Fruit fly (Drosophila melanogaster): Measurements from ENCODE around the gene Ipk2.

The Ipk2 gene

DNA sequence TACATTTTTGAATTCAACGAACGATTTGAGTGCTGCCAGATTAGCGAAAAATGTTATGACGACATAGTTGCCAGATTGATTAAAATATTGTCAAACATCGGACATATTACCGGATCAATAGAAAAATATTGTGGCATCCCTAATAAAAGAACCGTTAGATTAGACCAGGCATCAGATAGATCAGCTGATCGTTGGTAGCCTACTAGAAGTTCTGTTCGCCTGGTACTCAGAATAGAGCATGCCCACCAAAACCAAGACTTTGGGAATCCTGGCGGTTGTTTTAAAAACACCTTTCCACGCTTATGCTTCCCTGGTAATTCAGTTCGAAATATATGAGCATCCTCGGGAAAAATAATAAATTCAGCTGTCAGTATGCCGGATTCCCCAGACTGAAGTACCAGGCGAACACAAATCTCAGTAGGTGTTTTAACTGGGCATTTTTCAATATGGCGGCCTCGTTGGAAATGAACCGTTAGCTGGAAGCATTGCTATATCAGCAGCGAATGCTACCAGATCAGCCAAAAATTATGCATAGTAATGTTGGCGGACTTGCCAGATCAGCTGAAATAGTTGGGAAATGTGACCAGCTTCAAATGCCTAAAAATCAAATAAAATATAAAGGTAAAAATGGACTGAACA, 33.4 kb downstream of the Ipk2 start (continued):
- TF ChIP-seq CG9727 (GFP tag; optimal IDR thresholded peaks at IDR 0.05) (peak; percentile 13), kni (GFP tag; optimal IDR thresholded peaks at IDR 0.05) (peak; percentile 100), Scr (GFP tag; IDR thresholded peaks at IDR 0.05; ENCODE audit: partially characterized antibody) (peak; percentile 63), pho (GFP tag; optimal IDR thresholded peaks at IDR 0.05) (peak; percentile 54), tna (GFP tag; IDR thresholded peaks at IDR 0.05; ENCODE audit: partially characterized antibody) (0 out of 2 replicates have a peak, but pooled peaks have one; percentile 56), Stat92E (GFP tag; optimal IDR thresholded peaks at IDR 0.05) (peak in 1 of 3 experiments; percentile 97), dm (GFP tag; optimal IDR thresholded peaks at IDR 0.05) (peak; percentile 63), sna (GFP tag; IDR thresholded peaks at IDR 0.05; ENCODE audit: partially characterized antibody) (peak; percentile 54; the same call in 1 of the 2 replicates), CG14860 (GFP tag; IDR thresholded peaks at IDR 0.05; ENCODE audit: partially characterized antibody) (peak; percentile 62; the same call in 2 of the 3 replicates), amos (GFP tag; IDR thresholded peaks at IDR 0.05; ENCODE audit: partially characterized antibody) (peak; percentile 36), Pdp1 (GFP tag; optimal IDR thresholded peaks at IDR 0.05) (peak in 1 of 2 experiments; percentile 8), CG6254 (GFP tag; optimal IDR thresholded peaks at IDR 0.05) (peak; percentile 1), Dref (GFP tag; IDR thresholded peaks at IDR 0.05) (peak; percentile 38; the same call in 1 of the 2 replicates), CG9876 (GFP tag; optimal IDR thresholded peaks at IDR 0.05) (no peak), CG14965 (GFP tag; optimal IDR thresholded peaks at IDR 0.05; ENCODE audit: borderline replicate concordance) (no peak), jumu (GFP tag; optimal IDR thresholded peaks at IDR 0.05) (peak; percentile 3), Gug (GFP tag; IDR thresholded peaks at IDR 0.05) (0 out of 4 replicates have a peak, but pooled peaks have one; percentile 7), Hr51 (GFP tag; optimal IDR thresholded peaks at IDR 0.05) (no peak), Nf-YC (tag; optimal IDR thresholded peaks at IDR 0.05) (peak; percentile 56), fd3F (GFP tag; optimal IDR thresholded peaks at IDR 0.05) (no peak), tap (tag; optimal IDR thresholded peaks at IDR 0.05) (peak; percentile 23), ase (GFP tag; IDR thresholded peaks at IDR 0.05) (0 out of 3 replicates have a peak, but pooled peaks have one; percentile 36), cg (GFP tag; optimal IDR thresholded peaks at IDR 0.05) (peak; percentile 21), pros (GFP tag; optimal IDR thresholded peaks at IDR 0.05) (peak; percentile 93), CG8290 (GFP tag; optimal IDR thresholded peaks at IDR 0.05) (peak; percentile 92), CG8290 (tag; optimal IDR thresholded peaks at IDR 0.05) (peak; percentile 76 to 92), dpn (GFP tag; optimal IDR thresholded peaks at IDR 0.05) (peak in 1 of 2 experiments; percentile 2), Deaf1 (tag; optimal IDR thresholded peaks at IDR 0.05) (peak; percentile 26), sd (tag; optimal IDR thresholded peaks at IDR 0.05) (peak; percentile 92), CG18262 (tag; optimal IDR thresholded peaks at IDR 0.05) (peak; percentile 43), so (GFP tag; IDR thresholded peaks at IDR 0.05) (peak; percentile 51; the same call in 1 of the 3 replicates), Myb (GFP tag; optimal IDR thresholded peaks at IDR 0.05) (peak; percentile 100), abd-A (tag; optimal IDR thresholded peaks at IDR 0.05) (peak; percentile 95), sens (GFP tag) (peak; percentile 85), CG4328 (GFP tag; optimal IDR thresholded peaks at IDR 0.05) (peak; percentile 19), HmgD (GFP tag; optimal IDR thresholded peaks at IDR 0.05) (peak; percentile 41), danr (GFP tag; IDR thresholded peaks at IDR 0.05) (no peak), MBD-R2 (GFP tag; IDR thresholded peaks at IDR 0.05) (no peak; the same call in 1 of the 2 replicates), ato (GFP tag; IDR thresholded peaks at IDR 0.05; ENCODE audit: partially characterized antibody) (peak; percentile 73; the same call in 1 of the 2 replicates), CG12769 (tag; optimal IDR thresholded peaks at IDR 0.05) (peak; percentile 94), grn (GFP tag; optimal IDR thresholded peaks at IDR 0.05) (peak; percentile 52), CG12659 (GFP tag; optimal IDR thresholded peaks at IDR 0.05) (peak; percentile 87), CG7839 (tag; optimal IDR thresholded peaks at IDR 0.05) (peak; percentile 1), CG3995 (GFP tag; optimal IDR thresholded peaks at IDR 0.05) (no peak), CG4617 (GFP tag; optimal IDR thresholded peaks at IDR 0.05; ENCODE audit: borderline replicate concordance) (no peak), ERR (GFP tag; optimal IDR thresholded peaks at IDR 0.05) (no peak), CrebB (tag; optimal IDR thresholded peaks at IDR 0.05) (peak; percentile 42)

All from whole organism, embryonic.